Fruit fly (Drosophila melanogaster): ENCODE measurements around the gene Jon99Ciii.

Jon99Ciii gene

dm6 chr3R:29926955-29927354 lies 4.9 kb downstream of the Jon99Ciii start, which contains the start of gene CG15522:
TSS of gene CG15522 (plus strand) at chr3R:29927255.
- no peak for TF ChIP-seq noc (tag; optimal IDR thresholded peaks at IDR 0.05)

dm6 chr3R:29930286-29930685 lies 8.3 kb downstream of the Jon99Ciii start, which contains the start of gene alpha-Man-Ic:
TSS of gene alpha-Man-Ic (minus strand) at chr3R:29930386.
- no peak for TF ChIP-seq noc (tag; optimal IDR thresholded peaks at IDR 0.05)

DNA sequence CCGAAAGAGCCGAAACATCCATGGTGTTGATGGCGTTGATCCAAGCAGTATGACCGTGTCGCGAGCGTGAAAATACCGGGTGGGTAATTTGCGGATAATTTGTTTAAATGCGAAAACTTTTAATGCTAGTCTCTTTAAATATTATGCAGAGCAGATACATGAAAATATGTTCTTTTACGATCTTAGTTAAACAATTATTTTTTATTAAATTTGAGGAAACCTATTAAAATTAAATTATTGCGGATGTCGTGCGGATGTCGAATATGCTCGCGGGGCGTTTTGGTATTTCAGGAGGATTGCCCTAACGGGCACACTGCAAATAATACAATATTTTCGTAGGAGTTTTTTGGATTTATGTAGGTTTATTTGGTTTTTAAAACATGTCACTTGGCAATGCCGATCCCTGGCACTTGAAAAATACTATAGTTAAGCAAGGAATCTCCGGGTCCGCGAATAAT lies 11.0 kb downstream of the Jon99Ciii start, which contains the start of the genes Cog7, CG42557 and CG42558:
TSS of gene Cog7 (minus strand) at position 51 of the 458 bp plus-strand sequence.
TSS of gene CG42557 (plus strand) at position 281 of the 458 bp plus-strand sequence.
TSS of gene CG42558 (plus strand) at position 281 of the 458 bp plus-strand sequence.
- TF ChIP-seq noc (tag; optimal IDR thresholded peaks at IDR 0.05), result no peak

- TF ChIP-seq noc (tag; optimal IDR thresholded peaks at IDR 0.05), result no peak
These were observed 13.7 kb downstream of the Jon99Ciii start, which contains the start of the genes eIF2Balpha and Vps13B for dm6 chr3R:29935756-29936155. TSS of gene eIF2Balpha (minus strand) at chr3R:29935888. TSS of gene Vps13B (plus strand) at chr3R:29935978.

DNA sequence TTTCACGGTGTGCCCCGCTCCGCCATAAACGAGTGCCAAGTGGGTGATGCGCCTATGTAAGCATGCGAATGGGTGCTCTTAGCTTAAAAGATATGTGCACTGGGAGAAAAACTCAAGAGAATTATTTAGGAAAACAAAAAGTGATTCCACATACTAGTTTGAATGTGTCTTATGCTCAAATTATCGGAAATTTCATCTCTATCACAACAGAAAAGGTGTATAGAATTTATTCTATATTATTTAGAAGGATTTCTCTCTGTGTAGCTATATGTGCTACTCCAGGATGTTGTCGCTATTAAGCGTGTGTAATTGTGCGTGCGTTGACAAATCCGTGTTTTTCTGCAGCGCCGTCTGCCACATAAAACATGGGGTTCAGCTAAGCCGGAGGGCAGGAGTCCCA lies 37.3 kb downstream of the Jon99Ciii start:
- TF ChIP-seq noc (tag; optimal IDR thresholded peaks at IDR 0.05), result no peak

DNA sequence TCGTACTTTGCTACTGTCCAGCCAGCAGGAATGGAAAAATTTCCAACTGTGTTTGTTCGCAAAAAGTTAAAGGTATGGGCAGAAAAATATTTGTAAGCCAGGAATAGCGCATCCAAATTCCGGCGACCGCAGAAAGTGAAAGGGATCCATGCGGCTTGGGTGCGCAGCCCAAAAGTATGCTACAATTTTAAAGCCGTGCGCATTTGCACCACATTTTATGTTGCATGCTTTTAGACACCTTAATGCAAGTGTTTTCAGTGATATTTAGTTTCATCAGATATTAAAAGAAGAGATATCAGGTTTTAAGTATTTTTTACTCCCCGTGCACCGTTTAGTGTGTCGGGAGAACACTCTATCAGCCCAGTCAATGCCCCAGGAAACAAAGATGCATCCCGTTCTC lies 41.1 kb downstream of the Jon99Ciii start:
- TF ChIP-seq noc (tag; optimal IDR thresholded peaks at IDR 0.05), result no peak

- no peak for TF ChIP-seq noc (tag; optimal IDR thresholded peaks at IDR 0.05)
These were observed 47.3 kb downstream of the Jon99Ciii start, which contains the start of gene TkR99D for dm6 chr3R:29969347-29969746. TSS of gene TkR99D (minus strand) at chr3R:29969447.

All from whole organism, larva.